Fruit fly (Drosophila melanogaster): ENCODE results near the gene CG10340.
A peak's percentile ranks its signal among the peaks of the same experiment; 100 is the strongest.

CG10340 gene

DNA sequence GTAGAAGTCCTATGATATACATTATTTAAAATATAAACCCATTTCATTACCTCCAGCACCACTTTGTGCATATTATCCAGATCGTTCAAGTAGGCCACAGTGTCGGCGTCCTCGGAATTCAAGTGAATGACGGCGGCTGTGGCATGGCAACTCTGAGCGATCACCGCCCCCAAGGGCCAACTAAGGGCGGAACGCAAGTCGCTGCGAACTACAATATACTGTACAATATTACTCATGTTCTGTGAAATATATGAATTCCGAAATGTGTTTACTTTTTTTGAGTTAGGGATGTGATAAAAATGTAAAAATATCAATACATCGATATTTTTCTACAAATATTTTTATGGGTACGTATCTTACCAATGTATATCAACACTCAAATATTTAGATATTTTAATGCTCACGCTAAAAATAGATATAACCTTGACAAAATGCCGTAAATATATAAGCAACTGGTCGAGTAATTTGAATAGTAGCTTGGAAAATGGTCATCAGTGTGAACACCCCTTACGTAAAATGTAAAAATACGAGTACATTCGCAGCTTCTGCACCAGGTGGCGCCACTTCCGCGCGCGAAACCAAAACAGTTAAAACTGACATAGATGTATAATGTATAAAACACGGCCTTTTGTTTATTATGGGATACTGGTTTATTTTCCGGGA is 40.6 kb downstream of the CG10340 start, which contains the start of gene CG14903 (continued):
- TF ChIP-seq ERR (GFP tag; optimal IDR thresholded peaks at IDR 0.05), result no peak
- TF ChIP-seq tna (GFP tag; IDR thresholded peaks at IDR 0.05; ENCODE audit: partially characterized antibody), result peak; percentile 21; the same call in 1 of the 2 replicates
- no peak; the same call in 1 of the 2 replicates for TF ChIP-seq ato (GFP tag; IDR thresholded peaks at IDR 0.05; ENCODE audit: partially characterized antibody)
- peak; percentile 16 for TF ChIP-seq Ssrp (tag; optimal IDR thresholded peaks at IDR 0.05)
- no peak for TF ChIP-seq H2.0 (GFP tag; IDR thresholded peaks at IDR 0.05)
- TF ChIP-seq CG4854 (GFP tag; optimal IDR thresholded peaks at IDR 0.05), result no peak
- TF ChIP-seq Max (GFP tag; optimal IDR thresholded peaks at IDR 0.05), result peak; percentile 27
- TF ChIP-seq CG16779 (GFP tag; IDR thresholded peaks at IDR 0.05), result no peak
- TF ChIP-seq CG15269 (tag; optimal IDR thresholded peaks at IDR 0.05), result no peak
- peak; percentile 3 for TF ChIP-seq CG18619 (GFP tag; optimal IDR thresholded peaks at IDR 0.05)
- no peak for TF ChIP-seq CG6689 (GFP tag; IDR thresholded peaks at IDR 0.05)
- TF ChIP-seq CG31224 (GFP tag; IDR thresholded peaks at IDR 0.05), result no peak
- TF ChIP-seq HLHmδ (GFP tag; optimal IDR thresholded peaks at IDR 0.05), result no peak
- peak; percentile 0 for TF ChIP-seq az2 (GFP tag; optimal IDR thresholded peaks at IDR 0.05)
- TF ChIP-seq CG3838 (GFP tag; optimal IDR thresholded peaks at IDR 0.05), result no peak
- no peak for TF ChIP-seq dmrt99B (tag; optimal IDR thresholded peaks at IDR 0.05)
- peak; percentile 19 for TF ChIP-seq pnt (GFP tag; optimal IDR thresholded peaks at IDR 0.05)
- no peak; the same call in 2 of the 3 replicates for TF ChIP-seq CG17361 (GFP tag; IDR thresholded peaks at IDR 0.05)
- peak; percentile 12 for TF ChIP-seq Chrac-16 (GFP tag; optimal IDR thresholded peaks at IDR 0.05)
- no peak for TF ChIP-seq org-1 (GFP tag; optimal IDR thresholded peaks at IDR 0.05)
- TF ChIP-seq sima (GFP tag; optimal IDR thresholded peaks at IDR 0.05), result no peak
- no peak for TF ChIP-seq peb (GFP tag; IDR thresholded peaks at IDR 0.05)
- peak; percentile 83 for TF ChIP-seq hkb (optimal IDR thresholded peaks at IDR 0.05)
- no peak for TF ChIP-seq hkb (GFP tag; IDR thresholded peaks at IDR 0.05)
- TF ChIP-seq CG34376 (GFP tag; optimal IDR thresholded peaks at IDR 0.05), result no peak
- peak; percentile 82 for TF ChIP-seq knrl (GFP tag; IDR thresholded peaks at IDR 0.05; ENCODE audit: partially characterized antibody)
- no peak for TF ChIP-seq CG12104 (GFP tag; optimal IDR thresholded peaks at IDR 0.05)
- no peak for TF ChIP-seq CG7963 (GFP tag; IDR thresholded peaks at IDR 0.05; ENCODE audit: partially characterized antibody)
- no peak for TF ChIP-seq CG2202 (tag; optimal IDR thresholded peaks at IDR 0.05)
- TF ChIP-seq zfh1 (GFP tag; IDR thresholded peaks at IDR 0.05), result no peak
- peak; percentile 67 for TF ChIP-seq CG9932 (GFP tag; IDR thresholded peaks at IDR 0.05)
- peak; percentile 32 for TF ChIP-seq CG1603 (tag; optimal IDR thresholded peaks at IDR 0.05)
- TF ChIP-seq CG6272 (GFP tag; IDR thresholded peaks at IDR 0.05), result peak; percentile 30; the same call in 1 of the 2 replicates
- peak; percentile 31 for TF ChIP-seq Hr3 (GFP tag; optimal IDR thresholded peaks at IDR 0.05)
- TF ChIP-seq CG6791 (GFP tag; IDR thresholded peaks at IDR 0.05; ENCODE audit: partially characterized antibody), result peak; percentile 69; the same call in 2 of the 3 replicates
- TF ChIP-seq Aef1 (GFP tag; IDR thresholded peaks at IDR 0.05), result no peak
- no peak for TF ChIP-seq ems (GFP tag; optimal IDR thresholded peaks at IDR 0.05)
- TF ChIP-seq tx (GFP tag; optimal IDR thresholded peaks at IDR 0.05), result no peak
- no peak for TF ChIP-seq gcm (GFP tag; optimal IDR thresholded peaks at IDR 0.05)

DNA sequence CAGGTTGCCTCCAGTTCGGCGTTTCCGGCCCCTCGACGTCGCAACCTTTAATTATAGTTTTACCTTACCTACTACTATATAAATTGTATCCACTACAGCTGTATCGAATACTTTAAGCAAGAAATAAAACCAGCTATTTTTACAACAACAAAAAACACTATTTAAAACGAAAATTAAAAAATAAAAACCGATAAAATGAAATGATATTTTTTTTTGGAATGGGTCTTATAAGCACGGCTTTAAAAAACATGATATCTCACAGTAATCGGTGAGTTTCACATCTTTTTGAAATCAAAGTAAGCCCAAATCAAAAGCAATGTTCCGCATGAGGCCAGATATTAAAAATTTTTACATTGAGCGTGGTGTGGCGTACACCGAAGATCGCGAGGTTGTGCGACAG is 43.0 kb downstream of the CG10340 start, which contains the start of gene CG14891:
CG14891 (plus strand) TSS at position 301 of the 400 bp plus-strand sequence.
- TF ChIP-seq sens (GFP tag) (peak; percentile 11), Xrp1 (GFP tag; IDR thresholded peaks at IDR 0.05) (no peak), Hr78 (GFP tag; optimal IDR thresholded peaks at IDR 0.05) (no peak), tap (tag; optimal IDR thresholded peaks at IDR 0.05) (no peak)

Data from whole organism, embryonic.